Fruit fly (Drosophila melanogaster) whole organism, embryonic: Measurements from ENCODE around the gene HP1b.

Experiments used
- Bgb ChIP-seq: fragments of 200-800 bp; sonication (Bioruptor generic); IDR thresholded peaks from 2 replicates; pipeline ENCODE4 v1.3.6; 2022; ENCODE audit warnings: missing biosample characterization, missing genetic modification characterization; ENCODE audit not compliant: partially characterized antibody
- CG10209 ChIP-seq: fragments of 200-800 bp; sonication (Bioruptor generic); optimal IDR thresholded peaks from 3 replicates; lab custom pipeline; 2017; ENCODE audit warnings: missing biosample characterization, mild to moderate bottlenecking, missing genetic modification characterization, missing genetic modification reagents
- CG13287 ChIP-seq: fragments of 200-800 bp; sonication (Bioruptor generic); IDR thresholded peaks from 2 replicates; pipeline ENCODE4 v1.3.6; 2022; ENCODE audit warnings: missing biosample characterization, missing genetic modification characterization; ENCODE audit not compliant: partially characterized antibody
- CG14050 ChIP-seq: fragments of 200-800 bp; sonication (Bioruptor generic); IDR thresholded peaks from 3 replicates; pipeline ENCODE4 v1.3.6; 2022; ENCODE audit warnings: missing biosample characterization, missing genetic modification characterization
- CG16813 ChIP-seq: fragments of 200-800 bp; sonication (Bioruptor generic); IDR thresholded peaks from 3 replicates; pipeline ENCODE4 v1.3.6; 2022; ENCODE audit warnings: missing biosample characterization, missing genetic modification characterization; ENCODE audit not compliant: partially characterized antibody
- CG17359 ChIP-seq: fragments of 200-800 bp; sonication (Bioruptor generic); optimal IDR thresholded peaks from 3 replicates; lab custom pipeline; 2018; ENCODE audit warnings: missing biosample characterization, mild to moderate bottlenecking, missing genetic modification characterization, moderate library complexity
- CG17361 ChIP-seq: fragments of 200-800 bp; sonication (Bioruptor generic); IDR thresholded peaks from 3 replicates; pipeline ENCODE4 v1.3.6; 2022; ENCODE audit warnings: missing biosample characterization, missing genetic modification characterization
- CG18262 ChIP-seq: fragments of 200-800 bp; optimal IDR thresholded peaks from 3 replicates; lab custom pipeline; 2019; ENCODE audit warnings: missing biosample characterization, mild to moderate bottlenecking, missing genetic modification characterization, moderate library complexity
- CG2712 ChIP-seq: fragments of 200-800 bp; optimal IDR thresholded peaks from 3 replicates; lab custom pipeline; 2019; ENCODE audit warnings: missing biosample characterization, mild to moderate bottlenecking, missing genetic modification characterization, moderate library complexity
- CG32767 ChIP-seq: fragments of 200-800 bp; sonication (Bioruptor generic); IDR thresholded peaks from 2 replicates; pipeline ENCODE4 v1.3.6; 2022; ENCODE audit warnings: missing biosample characterization, missing genetic modification characterization
- CG3995 ChIP-seq: fragments of 200-800 bp; sonication (Bioruptor generic); optimal IDR thresholded peaks from 3 replicates; lab custom pipeline; 2016; ENCODE audit warnings: missing biosample characterization, missing genetic modification characterization
- CG42726 ChIP-seq: fragments of 200-800 bp; sonication (Bioruptor generic); IDR thresholded peaks from 2 replicates; pipeline ENCODE4 v1.3.6; 2022; ENCODE audit warnings: missing biosample characterization, missing genetic modification characterization; ENCODE audit not compliant: partially characterized antibody
- CG5180 ChIP-seq: fragments of 200-800 bp; sonication (Bioruptor generic); optimal IDR thresholded peaks from 3 replicates; lab custom pipeline; 2017; ENCODE audit warnings: missing biosample characterization, missing genetic modification characterization, mild to moderate bottlenecking, moderate library complexity, missing genetic modification reagents
- CG5953 ChIP-seq: fragments of 200-800 bp; sonication (Bioruptor generic); IDR thresholded peaks from 2 replicates; pipeline ENCODE4 v1.3.6; 2022; ENCODE audit warnings: missing biosample characterization, missing genetic modification characterization
- CG6791 ChIP-seq: fragments of 200-800 bp; sonication (Bioruptor generic); IDR thresholded peaks from 3 replicates; pipeline ENCODE4 v1.3.6; 2022; ENCODE audit warnings: missing biosample characterization, missing genetic modification characterization; ENCODE audit not compliant: partially characterized antibody
- CG8281 ChIP-seq: fragments of 200-800 bp; sonication (Bioruptor generic); optimal IDR thresholded peaks from 2 replicates; lab custom pipeline; 2018; ENCODE audit warnings: missing biosample characterization, mild to moderate bottlenecking, missing genetic modification characterization, moderate library complexity
- CG8478 ChIP-seq: fragments of >200 bp; optimal IDR thresholded peaks from 2 replicates; lab custom pipeline; 2018
- CG8924 ChIP-seq: fragments of 200-800 bp; optimal IDR thresholded peaks from 3 replicates; lab custom pipeline; 2019; ENCODE audit warnings: missing biosample characterization, mild to moderate bottlenecking, missing genetic modification characterization, moderate library complexity
- CG9932 ChIP-seq: fragments of 200-800 bp; sonication (Bioruptor generic); IDR thresholded peaks from 2 replicates; pipeline ENCODE4 v1.3.6; 2022; ENCODE audit warnings: missing biosample characterization, missing genetic modification characterization
- Drgx ChIP-seq: fragments of 200-800 bp; sonication (Bioruptor generic); IDR thresholded peaks from 2 replicates; pipeline ENCODE4 v1.3.6; 2022; ENCODE audit warnings: missing biosample characterization, missing genetic modification characterization
- Eip74EF ChIP-seq, 2 experiments: fragments of 200-800 bp in 1 of 2; fragments of >200 bp in 1 of 2; sonication (Bioruptor generic) in 1 of 2; optimal IDR thresholded peaks; 2 replicates each; lab custom pipeline; 2017 to 2019; ENCODE audit warnings: missing biosample characterization in 2 of 2, missing genetic modification characterization in 2 of 2, mild to moderate bottlenecking in 1 of 2, moderate library complexity in 1 of 2
- Ets65A ChIP-seq: fragments of 200-800 bp; sonication (Bioruptor generic); peaks from one replicate; lab custom pipeline; 2016; ENCODE audit warnings: missing biosample characterization, missing genetic modification characterization
- HHEX ChIP-seq: fragments of 200-800 bp; sonication (Bioruptor generic); optimal IDR thresholded peaks from 3 replicates; lab custom pipeline; 2017; ENCODE audit warnings: missing biosample characterization, mild to moderate bottlenecking, missing genetic modification characterization, missing genetic modification reagents
- Hr3 ChIP-seq: fragments of 200-800 bp; sonication (Bioruptor generic); optimal IDR thresholded peaks from 3 replicates; lab custom pipeline; 2016; ENCODE audit warnings: missing biosample characterization, missing genetic modification characterization
- Hr51 ChIP-seq, 2 experiments: fragments of 200-800 bp; sonication (Bioruptor generic); optimal IDR thresholded peaks; 2 replicates in 1 of 2; 3 replicates in 1 of 2; lab custom pipeline; 2016 to 2018; ENCODE audit warnings: missing biosample characterization in 2 of 2, missing genetic modification characterization in 2 of 2, mild to moderate bottlenecking in 1 of 2, moderate library complexity in 1 of 2
- Jarid2 ChIP-seq: fragments of 200-800 bp; sonication (Bioruptor generic); optimal IDR thresholded peaks from 3 replicates; lab custom pipeline; 2017; ENCODE audit warnings: mild to moderate bottlenecking, missing biosample characterization, missing genetic modification reagents, missing genetic modification characterization
- Med ChIP-seq: fragments of 200-800 bp; sonication (Bioruptor generic); peaks from one replicate; lab custom pipeline; 2016; ENCODE audit warnings: missing biosample characterization, missing genetic modification characterization, mild to moderate bottlenecking, inconsistent platforms, moderate library complexity
- Myb ChIP-seq: fragments of 200-800 bp; sonication (Bioruptor generic); optimal IDR thresholded peaks from 2 replicates; lab custom pipeline; 2016; ENCODE audit warnings: missing biosample characterization, missing genetic modification characterization
- NFAT ChIP-seq: fragments of 200-800 bp; sonication (Bioruptor generic); IDR thresholded peaks from 2 replicates; pipeline ENCODE4 v1.3.6; 2022; ENCODE audit warnings: missing biosample characterization, missing genetic modification characterization
- Scr ChIP-seq: fragments of 200-800 bp; sonication (Bioruptor generic); IDR thresholded peaks from 2 replicates; pipeline ENCODE4 v1.3.6; 2022; ENCODE audit warnings: missing biosample characterization, missing genetic modification characterization; ENCODE audit not compliant: partially characterized antibody
- Taf1 ChIP-seq: fragments of 200-800 bp; sonication (Bioruptor generic); IDR thresholded peaks from 2 replicates; pipeline ENCODE4 v1.3.6; 2022; ENCODE audit warnings: missing biosample characterization, missing genetic modification characterization
- ci ChIP-seq: fragments of 200-800 bp; sonication (Bioruptor generic); IDR thresholded peaks from 3 replicates; pipeline ENCODE4 v1.3.6; 2022; ENCODE audit warnings: missing biosample characterization, missing genetic modification characterization
- dmrt99B ChIP-seq: fragments of 200-800 bp; sonication (Bioruptor generic); optimal IDR thresholded peaks from 2 replicates; lab custom pipeline; 2018; ENCODE audit warnings: missing biosample characterization, mild to moderate bottlenecking, missing genetic modification characterization, moderate library complexity
- hbn ChIP-seq: fragments of 200-800 bp; sonication (Bioruptor generic); IDR thresholded peaks from 2 replicates; pipeline ENCODE4 v1.3.6; 2022; ENCODE audit warnings: missing biosample characterization, missing genetic modification characterization; ENCODE audit not compliant: partially characterized antibody
- ind ChIP-seq: fragments of 200-800 bp; sonication (Bioruptor generic); optimal IDR thresholded peaks from 3 replicates; lab custom pipeline; 2016; ENCODE audit warnings: missing biosample characterization, missing genetic modification characterization
- kah ChIP-seq: fragments of 200-800 bp; sonication (Bioruptor generic); optimal IDR thresholded peaks from 2 replicates; lab custom pipeline; 2018; ENCODE audit warnings: missing biosample characterization, mild to moderate bottlenecking, missing genetic modification characterization
- knrl ChIP-seq: fragments of 200-800 bp; sonication (Bioruptor generic); IDR thresholded peaks from 3 replicates; pipeline ENCODE4 v1.3.6; 2022; ENCODE audit warnings: missing biosample characterization, missing genetic modification characterization; ENCODE audit not compliant: partially characterized antibody
- lab ChIP-seq: fragments of 200-800 bp; sonication (Bioruptor generic); optimal IDR thresholded peaks from 3 replicates; lab custom pipeline; 2017; ENCODE audit warnings: missing biosample characterization, missing genetic modification characterization, mild to moderate bottlenecking, moderate library complexity, missing genetic modification reagents
- nom ChIP-seq: fragments of 200-800 bp; sonication (Bioruptor generic); optimal IDR thresholded peaks from 2 replicates; lab custom pipeline; 2017; ENCODE audit warnings: missing biosample characterization, missing genetic modification characterization, mild to moderate bottlenecking, moderate library complexity, missing genetic modification reagents
- pho ChIP-seq: fragments of 200-800 bp; sonication (Bioruptor generic); optimal IDR thresholded peaks from 2 replicates; lab custom pipeline; 2016; ENCODE audit warnings: missing biosample characterization, missing genetic modification characterization
- row ChIP-seq: fragments of 200-800 bp; sonication (Bioruptor generic); IDR thresholded peaks from 3 replicates; pipeline ENCODE4 v1.3.6; 2022; ENCODE audit warnings: missing biosample characterization, missing genetic modification characterization
- sens-2 ChIP-seq: fragments of 200-800 bp; sonication (Bioruptor generic); IDR thresholded peaks from 2 replicates; pipeline ENCODE4 v1.3.6; 2022; ENCODE audit warnings: missing biosample characterization, missing genetic modification characterization
- sqz ChIP-seq: fragments of 200-800 bp; sonication (Bioruptor generic); optimal IDR thresholded peaks from 3 replicates; lab custom pipeline; 2018; ENCODE audit warnings: missing biosample characterization, mild to moderate bottlenecking, missing genetic modification characterization
- tio ChIP-seq: fragments of 200-800 bp; sonication (Bioruptor generic); optimal IDR thresholded peaks from 2 replicates; lab custom pipeline; 2017; ENCODE audit warnings: missing biosample characterization, missing genetic modification characterization, inconsistent platforms
- vvl ChIP-seq: fragments of 200-800 bp; sonication (Bioruptor generic); IDR thresholded peaks from 2 replicates; pipeline ENCODE4 v1.3.6; 2022; ENCODE audit warnings: missing biosample characterization, missing genetic modification characterization

Gene HP1b

DNA sequence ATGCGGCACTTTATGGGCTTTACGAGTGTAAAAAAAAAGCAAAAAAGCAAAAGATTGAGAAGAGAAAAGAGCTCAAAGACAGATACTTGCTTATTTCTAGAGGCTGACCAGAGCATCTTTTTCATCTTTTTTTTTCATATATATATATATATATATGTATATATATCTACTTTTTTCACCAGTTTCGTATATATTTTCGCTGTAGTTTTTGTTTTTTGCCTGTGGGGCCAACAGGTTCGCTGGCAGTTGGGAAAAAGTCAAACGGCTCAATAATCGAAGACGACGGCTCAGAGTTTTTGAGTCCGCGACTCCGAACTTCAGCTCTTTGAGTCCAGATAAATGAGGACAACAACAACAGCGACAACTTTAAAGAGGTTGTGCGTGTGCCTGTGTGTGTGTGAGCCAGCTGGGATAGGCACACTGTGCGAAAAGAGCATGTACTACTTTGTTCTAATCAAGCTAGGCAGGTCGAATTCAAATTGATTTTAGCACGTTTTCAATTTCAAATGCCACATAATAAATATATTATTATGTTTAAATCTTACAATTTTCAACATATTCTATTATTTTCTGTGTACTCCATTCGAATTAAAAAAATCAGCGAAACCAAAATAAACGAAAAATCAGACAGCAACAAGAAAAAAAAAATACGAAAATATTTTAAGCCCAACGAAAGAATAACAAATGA is 13.9 kb upstream of the HP1b start (continued):
- TF ChIP-seq dmrt99B (tag; lab: Kevin White, UChicago) (peak; percentile 47), ind (GFP tag; lab: Kevin White, UChicago) (peak; percentile 31), Hr51 (GFP tag; optimal IDR thresholded peaks at IDR 0.05; lab: Kevin White, UChicago) (peak in 1 of 2 experiments; percentile 43), CG5180 (no peak), CG5953 (GFP tag; lab: Robert Waterston, UW) (0 out of 2 replicates have a peak, but pooled peaks have one; percentile 8), CG8478 (no peak), sens-2 (GFP tag; lab: Robert Waterston, UW) (no peak), lab (GFP tag; lab: Kevin White, UChicago) (peak; percentile 34), tio (GFP tag; lab: Kevin White, UChicago) (no peak), ci (0 out of 3 replicates have a peak, but pooled peaks have one; percentile 17), CG8924 (tag; lab: Kevin White, UChicago) (no peak), Eip74EF (GFP tag; optimal IDR thresholded peaks at IDR 0.05; lab: Kevin White, UChicago) (no peak), CG6791 (GFP tag; lab: Robert Waterston, UW) (no peak), CG14050 (GFP tag; lab: Robert Waterston, UW) (no peak), CG8281 (tag; lab: Kevin White, UChicago) (no peak), CG10209 (no peak), HHEX (GFP tag; lab: Kevin White, UChicago) (peak; percentile 18), Hr3 (GFP tag; lab: Kevin White, UChicago) (peak; percentile 24), pho (GFP tag; lab: Kevin White, UChicago) (no peak)

DNA sequence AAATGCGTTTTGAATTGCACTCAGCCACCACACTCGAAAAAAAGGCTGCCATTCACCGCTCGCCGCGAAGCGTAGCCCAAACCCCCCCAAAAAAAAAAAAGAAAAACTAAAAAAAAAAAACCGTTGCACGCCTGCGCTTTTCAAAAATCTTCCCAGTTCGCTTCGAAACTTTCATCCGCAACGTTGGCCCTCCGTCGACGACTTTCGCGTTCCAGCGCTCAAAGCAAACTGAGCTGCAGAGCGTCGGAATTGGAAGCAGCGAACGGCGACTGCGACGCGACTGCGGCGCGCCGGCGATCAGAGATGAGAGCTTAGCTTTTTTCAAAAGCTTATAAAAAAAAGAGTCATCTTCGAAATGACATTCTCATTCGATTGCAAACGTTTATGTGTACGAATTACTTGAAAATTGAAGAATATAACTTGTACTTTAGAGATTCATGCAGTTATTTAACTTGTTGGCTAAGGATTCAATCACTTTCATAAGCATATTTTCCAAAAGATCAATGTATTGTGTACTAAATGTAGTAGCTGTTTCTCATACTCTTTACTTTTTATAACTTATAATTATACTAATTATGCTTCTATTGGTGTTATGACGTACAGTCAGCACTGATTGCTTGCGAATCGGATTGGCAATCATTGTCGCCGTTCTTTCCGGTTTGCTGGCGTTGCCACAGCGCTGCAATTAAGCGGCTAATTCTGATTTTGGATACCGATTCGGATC is 12.9 kb upstream of the HP1b start, which contains the start of gene CG15365:
TSS of gene CG15365 (minus strand) at position 230 of the 724 bp plus-strand sequence.
- peak; percentile 15 for TF ChIP-seq nom (GFP tag; lab: Kevin White, UChicago)
- TF ChIP-seq Scr (GFP tag; lab: Robert Waterston, UW): no peak
- peak; percentile 64 for TF ChIP-seq Ets65A
- peak; percentile 82 for TF ChIP-seq Jarid2
- no peak for TF ChIP-seq kah (GFP tag; lab: Kevin White, UChicago)
- no peak for TF ChIP-seq hbn
- TF ChIP-seq Drgx (GFP tag; lab: Robert Waterston, UW): peak; percentile 47; the same call in 1 of the 2 replicates
- peak; percentile 35 for TF ChIP-seq CG17359 (tag; lab: Kevin White, UChicago)
- peak; percentile 58 for TF ChIP-seq sqz (GFP tag; lab: Kevin White, UChicago)
- TF ChIP-seq row (GFP tag; lab: Robert Waterston, UW): peak; percentile 47
- peak; percentile 32; the same call in 1 of the 3 replicates for TF ChIP-seq CG16813
- peak; percentile 21; the same call in 1 of the 2 replicates for TF ChIP-seq vvl
- no peak for TF ChIP-seq Taf1 (GFP tag; lab: Robert Waterston, UW)
- peak; percentile 32; the same call in 1 of the 3 replicates for TF ChIP-seq knrl (GFP tag; lab: Robert Waterston, UW)
- TF ChIP-seq CG3995 (GFP tag; lab: Kevin White, UChicago): no peak
- TF ChIP-seq NFAT (GFP tag; lab: Robert Waterston, UW): peak; percentile 39
- TF ChIP-seq Med (GFP tag; lab: Kevin White, UChicago): peak; percentile 25
- TF ChIP-seq CG32767 (GFP tag; lab: Robert Waterston, UW): no peak
- 0 out of 2 replicates have a peak, but pooled peaks have one; percentile 17 for TF ChIP-seq CG42726 (GFP tag; lab: Robert Waterston, UW)
- peak; percentile 11; the same call in 1 of the 2 replicates for TF ChIP-seq CG13287 (GFP tag; lab: Robert Waterston, UW)
- no peak for TF ChIP-seq dmrt99B (tag; lab: Kevin White, UChicago)
- TF ChIP-seq Bgb: peak; percentile 50; the same call in 1 of the 2 replicates
- peak; percentile 43 for TF ChIP-seq Myb (GFP tag; lab: Kevin White, UChicago)
- 0 out of 2 replicates have a peak, but pooled peaks have one; percentile 21 for TF ChIP-seq CG9932 (GFP tag; lab: Robert Waterston, UW)
- 0 out of 3 replicates have a peak, but pooled peaks have one; percentile 9 for TF ChIP-seq CG17361 (GFP tag; lab: Robert Waterston, UW)
- no peak for TF ChIP-seq CG18262 (tag; lab: Kevin White, UChicago)
- peak; percentile 3 for TF ChIP-seq CG2712
